Worm (Caenorhabditis elegans) whole organism, young adult: ENCODE data around the gene ZK673.11.

Experiments
- B0336.3 ChIP-seq: fragments of 200-800 bp; sonication (Bioruptor generic); IDR thresholded peaks from 2 replicates; pipeline ENCODE4 v1.3.6; 2022; ENCODE audit warnings: missing genetic modification characterization, missing compliant biosample characterization
- F33H1.4 ChIP-seq: fragments of 200-800 bp; sonication (Bioruptor generic); IDR thresholded peaks from 2 replicates; pipeline ENCODE4 v1.3.6; 2022; ENCODE audit warnings: missing genetic modification reagents, missing genetic modification characterization, missing compliant biosample characterization
- F57A8.1 ChIP-seq: fragments of 200-800 bp; sonication (Bioruptor generic); optimal IDR thresholded peaks from 2 replicates; lab custom pipeline; 2018; ENCODE audit warnings: mild to moderate bottlenecking, missing genetic modification characterization, moderate library complexity, missing compliant biosample characterization
- K11D2.4 ChIP-seq: fragments of 200-800 bp; sonication (Bioruptor generic); IDR thresholded peaks from 2 replicates; pipeline ENCODE4 v1.3.6; 2022; ENCODE audit warnings: missing genetic modification reagents, missing genetic modification characterization, missing compliant biosample characterization
- Y53G8AR.9 ChIP-seq: fragments of 200-800 bp; sonication (Bioruptor generic); conservative IDR thresholded peaks from 2 replicates; pipeline ENCODE4 v1.3.6; 2022; ENCODE audit warnings: missing genetic modification reagents, missing genetic modification characterization, missing compliant biosample characterization
- Y56A3A.18 ChIP-seq: fragments of 200-800 bp; sonication (Bioruptor generic); IDR thresholded peaks from 2 replicates; pipeline ENCODE4 v1.3.6; 2022; ENCODE audit warnings: missing genetic modification reagents, missing genetic modification characterization, missing compliant biosample characterization
- Y67H2A.10 ChIP-seq: fragments of 200-800 bp; sonication (Bioruptor generic); conservative IDR thresholded peaks from 2 replicates; pipeline ENCODE4 v1.3.6; 2022; ENCODE audit warnings: missing genetic modification reagents, missing genetic modification characterization, missing compliant biosample characterization
- Y79H2A.3 ChIP-seq: fragments of 200-800 bp; sonication (Bioruptor generic); conservative IDR thresholded peaks from 2 replicates; pipeline ENCODE4 v1.3.6; 2022; ENCODE audit warnings: missing genetic modification reagents, missing genetic modification characterization, missing compliant biosample characterization
- ZK185.1 ChIP-seq: sonication (generic microtip); optimal IDR thresholded peaks from 2 replicates; lab custom pipeline; 2016; ENCODE audit warnings: mild to moderate bottlenecking, missing genetic modification characterization, missing compliant biosample characterization; ENCODE audit not compliant: poor library complexity, severe bottlenecking
- aptf-3 ChIP-seq: fragments of 200-800 bp; sonication (Bioruptor generic); IDR thresholded peaks from 2 replicates; pipeline ENCODE4 v1.3.6; 2022; ENCODE audit warnings: missing genetic modification characterization, missing compliant biosample characterization
- atf-7 ChIP-seq: sonication (generic microtip); optimal IDR thresholded peaks from 2 replicates; lab custom pipeline; 2017; ENCODE audit warnings: mild to moderate bottlenecking, missing genetic modification characterization, missing compliant biosample characterization
- ccch-3 ChIP-seq: fragments of 200-800 bp; sonication (Bioruptor generic); optimal IDR thresholded peaks from 2 replicates; lab custom pipeline; 2018; ENCODE audit warnings: mild to moderate bottlenecking, missing genetic modification characterization, missing compliant biosample characterization
- ceh-79 ChIP-seq: sonication (generic microtip); optimal IDR thresholded peaks from 2 replicates; lab custom pipeline; 2017; ENCODE audit warnings: mild to moderate bottlenecking, missing genetic modification characterization, missing compliant biosample characterization
- egl-44 ChIP-seq: fragments of 200-800 bp; sonication (Bioruptor generic); IDR thresholded peaks from 2 replicates; pipeline ENCODE4 v1.3.6; 2022; ENCODE audit warnings: missing genetic modification reagents, missing genetic modification characterization, missing compliant biosample characterization
- ekl-4 ChIP-seq: fragments of 200-800 bp; sonication (Bioruptor generic); IDR thresholded peaks from 2 replicates; pipeline ENCODE4 v1.3.6; 2022; ENCODE audit warnings: missing genetic modification reagents, missing genetic modification characterization, missing compliant biosample characterization
- gei-17 ChIP-seq: fragments of 200-800 bp; sonication (Bioruptor generic); optimal IDR thresholded peaks from 2 replicates; lab custom pipeline; 2018; ENCODE audit warnings: mild to moderate bottlenecking, missing genetic modification characterization, missing compliant biosample characterization
- him-1 ChIP-seq: sonication (generic microtip); optimal IDR thresholded peaks from 2 replicates; lab custom pipeline; 2016; ENCODE audit warnings: missing genotype, missing genetic modification reagents, missing genetic modification characterization, missing compliant biosample characterization
- hmg-1.2 ChIP-seq: fragments of 200-800 bp; sonication (Bioruptor generic); IDR thresholded peaks from 2 replicates; pipeline ENCODE4 v1.3.6; 2022; ENCODE audit warnings: missing genetic modification reagents, missing genetic modification characterization, missing compliant biosample characterization
- hmg-20 ChIP-seq: fragments of 200-800 bp; sonication (Bioruptor generic); IDR thresholded peaks from 2 replicates; pipeline ENCODE4 v1.3.6; 2022; ENCODE audit warnings: missing genetic modification reagents, missing genetic modification characterization, missing compliant biosample characterization
- lag-1 ChIP-seq: fragments of 200-800 bp; sonication (Bioruptor generic); IDR thresholded peaks from 2 replicates; pipeline ENCODE4 v1.3.6; 2022; ENCODE audit warnings: missing genetic modification reagents, missing genetic modification characterization, missing compliant biosample characterization
- let-526 ChIP-seq: fragments of 200-800 bp; sonication (Bioruptor generic); IDR thresholded peaks from 2 replicates; pipeline ENCODE4 v1.3.6; 2022; ENCODE audit warnings: missing genetic modification reagents, missing genetic modification characterization, missing compliant biosample characterization
- lin-26 ChIP-seq: fragments of 200-800 bp; sonication (Bioruptor generic); IDR thresholded peaks from 2 replicates; pipeline ENCODE4 v1.3.6; 2022; ENCODE audit warnings: missing genetic modification reagents, missing genetic modification characterization, missing compliant biosample characterization
- lin-54 ChIP-seq: fragments of 200-800 bp; sonication (Bioruptor generic); optimal IDR thresholded peaks from 2 replicates; lab custom pipeline; 2018; ENCODE audit warnings: mild to moderate bottlenecking, missing genetic modification characterization, missing compliant biosample characterization
- lir-1 ChIP-seq: fragments of 200-800 bp; sonication (Bioruptor generic); conservative IDR thresholded peaks from 2 replicates; pipeline ENCODE4 v1.3.6; 2022; ENCODE audit warnings: missing genetic modification reagents, missing genetic modification characterization, missing compliant biosample characterization
- madf-6 ChIP-seq: fragments of 200-800 bp; sonication (Bioruptor generic); IDR thresholded peaks from 2 replicates; pipeline ENCODE4 v1.3.6; 2022; ENCODE audit warnings: missing genetic modification reagents, missing genetic modification characterization, missing compliant biosample characterization
- madf-8 ChIP-seq: fragments of 200-800 bp; sonication (Bioruptor generic); conservative IDR thresholded peaks from 2 replicates; pipeline ENCODE4 v1.3.6; 2022; ENCODE audit warnings: missing genetic modification reagents, missing genetic modification characterization, missing compliant biosample characterization
- nfya-2 ChIP-seq: fragments of 200-800 bp; sonication (Bioruptor generic); IDR thresholded peaks from 2 replicates; pipeline ENCODE4 v1.3.6; 2022; ENCODE audit warnings: missing genetic modification reagents, missing genetic modification characterization, missing compliant biosample characterization
- nfyb-1 ChIP-seq: fragments of 200-800 bp; sonication (Bioruptor generic); IDR thresholded peaks from 2 replicates; pipeline ENCODE4 v1.3.6; 2022; ENCODE audit warnings: missing genetic modification reagents, missing genetic modification characterization, missing compliant biosample characterization
- nhr-120 ChIP-seq: fragments of 200-800 bp; sonication (Bioruptor generic); IDR thresholded peaks from 2 replicates; pipeline ENCODE4 v1.3.6; 2022; ENCODE audit warnings: missing genetic modification characterization, missing compliant biosample characterization
- nhr-179 ChIP-seq: sonication (generic microtip); optimal IDR thresholded peaks from 2 replicates; lab custom pipeline; 2016; ENCODE audit warnings: mild to moderate bottlenecking, missing genetic modification characterization, missing compliant biosample characterization
- pbrm-1 ChIP-seq: fragments of 200-800 bp; sonication (Bioruptor generic); IDR thresholded peaks from 2 replicates; pipeline ENCODE4 v1.3.6; 2022; ENCODE audit warnings: missing genetic modification reagents, missing genetic modification characterization, missing compliant biosample characterization
- rcor-1 ChIP-seq: fragments of 200-800 bp; sonication (Bioruptor generic); IDR thresholded peaks from 2 replicates; pipeline ENCODE4 v1.3.6; 2022; ENCODE audit warnings: missing genetic modification reagents, missing genetic modification characterization, missing compliant biosample characterization
- rec-8 ChIP-seq, 2 experiments: sonication (generic microtip); optimal IDR thresholded peaks; 2 replicates each; lab custom pipeline; 2016; ENCODE audit warnings: mild to moderate bottlenecking in 2 of 2, missing genetic modification characterization in 2 of 2, missing genetic modification reagents in 2 of 2, missing genotype in 2 of 2, missing biosample characterization in 1 of 2, missing compliant biosample characterization in 1 of 2, moderate library complexity in 1 of 2
- repo-1 ChIP-seq: sonication (generic microtip); optimal IDR thresholded peaks from 2 replicates; lab custom pipeline; 2017; ENCODE audit warnings: mild to moderate bottlenecking, missing genetic modification characterization, missing compliant biosample characterization
- rpc-1 ChIP-seq, 2 experiments: fragments of 150-350 bp in 1 of 2; sonication (generic microtip) in 1 of 2; optimal IDR thresholded peaks; 2 replicates each; lab custom pipeline; 2014 to 2018; ENCODE audit warnings: missing biosample characterization in 1 of 2, missing genetic modification characterization in 1 of 2, missing genetic modification reagents in 1 of 2, missing genotype in 1 of 2
- snpc-1.3 ChIP-seq: sonication (generic microtip); optimal IDR thresholded peaks from 2 replicates; lab custom pipeline; 2017; ENCODE audit warnings: missing genetic modification characterization, mild to moderate bottlenecking, missing compliant biosample characterization, antibody characterized with exemption, moderate library complexity, missing genotype, missing genetic modification reagents; ENCODE audit not compliant: insufficient read depth
- somi-1 ChIP-seq: fragments of 200-800 bp; sonication (Bioruptor generic); optimal IDR thresholded peaks from 2 replicates; lab custom pipeline; 2018; ENCODE audit warnings: mild to moderate bottlenecking, missing genetic modification characterization, missing compliant biosample characterization
- sptf-2 ChIP-seq: fragments of 200-800 bp; sonication (Bioruptor generic); optimal IDR thresholded peaks from 2 replicates; lab custom pipeline; 2018; ENCODE audit warnings: mild to moderate bottlenecking, missing genetic modification characterization, missing compliant biosample characterization
- tbp1 ChIP-seq: fragments of 200-800 bp; sonication (Bioruptor generic); optimal IDR thresholded peaks from 2 replicates; lab custom pipeline; 2018; ENCODE audit warnings: mild to moderate bottlenecking, missing genetic modification characterization, missing compliant biosample characterization
- unc-62 ChIP-seq: fragments of 150-350 bp; optimal IDR thresholded peaks from 2 replicates; lab custom pipeline; 2014; ENCODE audit warnings: missing biosample characterization, missing genetic modification reagents, missing genetic modification characterization
- xnd-1 ChIP-seq: sonication (generic microtip); optimal IDR thresholded peaks from 2 replicates; lab custom pipeline; 2016; ENCODE audit warnings: missing genotype, missing genetic modification reagents, missing genetic modification characterization, missing compliant biosample characterization
- ztf-22 ChIP-seq: fragments of 200-800 bp; sonication (Bioruptor generic); optimal IDR thresholded peaks from 2 replicates; lab custom pipeline; 2018; ENCODE audit warnings: mild to moderate bottlenecking, missing genetic modification characterization, moderate library complexity, missing compliant biosample characterization
- ztf-26 ChIP-seq: sonication (generic microtip); optimal IDR thresholded peaks from 2 replicates; lab custom pipeline; 2017; ENCODE audit warnings: missing genetic modification characterization, missing compliant biosample characterization
- ztf-28 ChIP-seq: fragments of 200-800 bp; sonication (Bioruptor generic); IDR thresholded peaks from 2 replicates; pipeline ENCODE4 v1.3.6; 2022; ENCODE audit warnings: missing genetic modification reagents, missing genetic modification characterization, missing compliant biosample characterization
- ztf-3 ChIP-seq: fragments of 200-800 bp; sonication (Bioruptor generic); optimal IDR thresholded peaks from 2 replicates; lab custom pipeline; 2018; ENCODE audit warnings: mild to moderate bottlenecking, missing genetic modification characterization, missing compliant biosample characterization
- ztf-6 ChIP-seq: fragments of 200-800 bp; sonication (Bioruptor generic); IDR thresholded peaks from 2 replicates; pipeline ENCODE4 v1.3.6; 2022; ENCODE audit warnings: missing genetic modification reagents, missing genetic modification characterization, missing compliant biosample characterization

The ZK673.11 gene

ce11 chrII:10449707-10450106, 7.4 kb upstream of the ZK673.11 start, which contains the start of gene lin-56:
Gene lin-56, plus strand, starts transcription at chrII:10450007.
- no peak for TF ChIP-seq ekl-4 (GFP tag; lab: Robert Waterston, UW)
- TF ChIP-seq let-526: peak; percentile 63; the same call in 1 of the 2 replicates
- TF ChIP-seq nfyb-1: 0 out of 2 replicates have a peak, but pooled peaks have one; percentile 16
- TF ChIP-seq lag-1 (GFP tag; lab: Robert Waterston, UW): no peak

ce11 chrII:10450335-10450734, 6.7 kb upstream of the ZK673.11 start:
- peak; percentile 54 for TF ChIP-seq B0336.3 (GFP tag; lab: Robert Waterston, UW)
- no peak for TF ChIP-seq rcor-1 (GFP tag; lab: Robert Waterston, UW)
- no peak for TF ChIP-seq ztf-3 (GFP tag; lab: Kevin White, UChicago)
- no peak for TF ChIP-seq aptf-3 (GFP tag; lab: Robert Waterston, UW)
- no peak for TF ChIP-seq xnd-1 (tag; lab: Kevin White, UChicago)
- TF ChIP-seq lin-26 (GFP tag; lab: Robert Waterston, UW): no peak
- no peak for TF ChIP-seq rpc-1 (optimal IDR thresholded peaks at IDR 0.05; lab: Kevin White, UChicago)
- TF ChIP-seq rpc-1 (tag; optimal IDR thresholded peaks at IDR 0.05; lab: Kevin White, UChicago): no peak
- no peak for TF ChIP-seq ztf-6 (GFP tag; lab: Robert Waterston, UW)
- no peak for TF ChIP-seq nhr-120 (GFP tag; lab: Robert Waterston, UW)
- TF ChIP-seq let-526: no peak
- TF ChIP-seq Y67H2A.10 (GFP tag; lab: Robert Waterston, UW): no peak
- TF ChIP-seq ztf-22 (GFP tag; lab: Kevin White, UChicago): no peak
- TF ChIP-seq unc-62 (GFP tag; lab: Kevin White, UChicago): no peak
- TF ChIP-seq hmg-20 (GFP tag; lab: Robert Waterston, UW): no peak
- peak; percentile 5; the same call in 1 of the 2 replicates for TF ChIP-seq Y56A3A.18 (GFP tag; lab: Robert Waterston, UW)
- no peak for TF ChIP-seq madf-8 (GFP tag; lab: Robert Waterston, UW)
- no peak for TF ChIP-seq F33H1.4 (GFP tag; lab: Robert Waterston, UW)
- TF ChIP-seq rec-8 (tag; optimal IDR thresholded peaks at IDR 0.05; lab: Kevin White, UChicago): peak in 1 of 2 experiments; percentile 13
- TF ChIP-seq hmg-1.2: no peak
- no peak; the same call in 1 of the 2 replicates for TF ChIP-seq K11D2.4 (GFP tag; lab: Robert Waterston, UW)
- TF ChIP-seq pbrm-1 (GFP tag; lab: Robert Waterston, UW): no peak
- peak; percentile 86 for TF ChIP-seq repo-1 (tag; lab: Kevin White, UChicago)
- TF ChIP-seq lin-54 (GFP tag; lab: Kevin White, UChicago): no peak
- no peak for TF ChIP-seq gei-17
- TF ChIP-seq ztf-28: no peak
- TF ChIP-seq madf-6 (GFP tag; lab: Robert Waterston, UW): peak; percentile 34; the same call in 1 of the 2 replicates
- TF ChIP-seq somi-1 (GFP tag; lab: Kevin White, UChicago): no peak
- peak; percentile 10 for TF ChIP-seq ZK185.1 (tag; lab: Kevin White, UChicago)
- no peak for TF ChIP-seq sptf-2
- TF ChIP-seq F57A8.1: no peak
- TF ChIP-seq atf-7 (tag; lab: Kevin White, UChicago): no peak
- TF ChIP-seq ccch-3 (GFP tag; lab: Kevin White, UChicago): no peak
- TF ChIP-seq nhr-179 (tag; lab: Kevin White, UChicago): no peak
- no peak for TF ChIP-seq egl-44
- TF ChIP-seq nfya-2 (GFP tag; lab: Robert Waterston, UW): no peak
- TF ChIP-seq lir-1 (GFP tag; lab: Robert Waterston, UW): no peak
- no peak for TF ChIP-seq Y53G8AR.9 (GFP tag; lab: Robert Waterston, UW)
- peak; percentile 61; the same call in 1 of the 2 replicates for TF ChIP-seq Y79H2A.3 (GFP tag; lab: Robert Waterston, UW)
- peak; percentile 26 for TF ChIP-seq him-1 (tag; lab: Kevin White, UChicago)
- no peak for TF ChIP-seq ceh-79
- no peak for TF ChIP-seq tbp1 (GFP tag; lab: Kevin White, UChicago)
- TF ChIP-seq snpc-1.3: no peak
- peak; percentile 66; the same call in 1 of the 2 replicates for TF ChIP-seq nfyb-1
- peak; percentile 82 for TF ChIP-seq ztf-26 (tag; lab: Kevin White, UChicago)
